Fruit fly (Drosophila melanogaster) whole organism, larva: ENCODE results near the gene nero.

Experiments
- noc ChIP-seq: fragments of 200-800 bp; sonication (Bioruptor generic); optimal IDR thresholded peaks from 3 replicates; lab custom pipeline; 2019; ENCODE audit warnings: missing biosample characterization, mild to moderate bottlenecking, missing genetic modification characterization, moderate library complexity

nero gene

DNA sequence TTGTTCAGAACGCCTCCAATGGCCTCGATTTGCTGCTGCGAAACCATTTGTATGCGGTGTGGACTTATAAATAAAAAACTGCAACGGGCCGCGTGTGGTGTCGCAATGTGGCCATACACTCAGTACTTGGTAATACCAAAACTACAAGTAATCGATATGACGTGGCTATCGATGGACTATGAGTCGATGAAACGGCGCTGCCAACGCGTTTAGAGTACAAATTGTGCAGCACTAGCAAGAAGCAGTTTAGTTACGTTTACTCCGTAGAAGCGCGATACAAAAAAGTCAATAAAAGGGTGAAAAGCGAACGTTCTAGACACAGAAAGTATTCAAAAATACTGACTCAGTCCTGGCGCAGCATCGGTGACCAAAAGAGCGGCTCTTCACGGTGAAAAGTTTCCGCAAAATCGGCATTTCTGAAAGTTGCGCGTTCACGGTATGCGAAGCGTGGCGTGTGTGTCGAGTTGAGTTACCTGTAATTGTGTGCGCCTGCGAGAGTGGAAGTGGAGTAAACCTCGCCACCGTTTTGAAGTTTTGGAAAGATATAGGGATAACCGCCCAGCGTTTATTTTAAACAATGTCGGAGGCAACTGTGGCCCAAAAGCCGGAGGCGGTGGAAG is at the start of gene nero, which contains the start of gene CG1910:
Gene nero, minus strand, starts transcription at position 130 of the 620 bp plus-strand sequence.
Gene CG1910, plus strand, starts transcription at position 215 of the 620 bp plus-strand sequence.
- no peak for TF ChIP-seq noc

DNA sequence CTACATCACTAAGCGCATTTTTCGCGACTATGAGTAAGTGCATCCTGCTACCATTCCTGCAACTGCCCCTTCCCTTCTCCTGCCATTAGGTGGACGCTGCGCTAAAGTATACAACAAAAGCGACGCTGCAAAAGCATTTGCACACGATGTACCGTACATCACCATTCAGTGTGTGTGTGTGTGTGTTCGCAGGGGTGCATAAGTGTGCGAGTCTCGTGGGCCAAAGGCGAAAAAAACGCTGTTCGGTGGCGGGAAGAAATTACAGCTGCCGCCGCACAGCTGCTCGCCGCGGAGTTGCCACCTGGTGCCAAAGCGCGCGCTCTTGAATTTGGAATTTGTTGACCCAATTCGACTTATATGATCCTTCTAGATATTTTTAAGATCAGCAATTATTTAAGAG is 47.1 kb upstream of the nero start:
- no peak for TF ChIP-seq noc

DNA sequence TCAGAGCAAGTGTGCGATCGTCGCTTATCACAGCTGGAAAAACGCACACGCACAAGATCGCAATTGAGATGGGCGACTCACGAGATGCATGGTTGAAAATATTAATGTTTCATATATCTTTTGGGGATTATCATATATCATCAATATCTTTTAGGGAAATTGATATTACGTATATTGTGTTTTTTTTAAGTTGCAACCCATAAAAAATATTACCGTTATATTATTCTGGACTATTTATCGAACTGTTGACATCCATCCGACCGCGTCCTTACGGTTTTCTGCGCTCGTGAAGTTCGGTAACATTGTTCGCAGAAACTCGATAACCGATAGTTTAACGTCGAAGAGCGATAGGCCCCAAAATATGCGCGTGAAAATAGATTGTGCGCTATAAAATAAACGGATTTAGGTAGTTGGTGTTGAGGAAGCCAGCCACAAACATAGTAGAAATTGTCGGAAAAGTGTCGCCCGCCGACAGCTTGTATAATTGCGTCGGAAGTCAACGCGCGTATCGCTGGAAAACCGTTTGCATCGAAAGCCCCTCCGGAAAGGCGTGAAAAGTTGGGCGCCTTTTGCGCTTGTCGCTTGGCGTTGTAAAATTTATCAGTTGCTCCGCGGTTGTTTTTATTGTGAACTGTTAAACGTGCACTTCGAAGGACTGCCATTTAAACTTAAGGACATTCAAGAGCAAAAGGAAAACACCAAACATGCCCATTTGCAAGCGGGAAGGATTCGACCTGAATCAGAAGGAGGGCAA is 46.5 kb upstream of the nero start, which contains the start of the genes Mccc1 and Acf:
Gene Mccc1, minus strand, starts transcription at position 244 of the 754 bp plus-strand sequence.
Gene Acf, plus strand, starts transcription at position 318 of the 754 bp plus-strand sequence.
- no peak for TF ChIP-seq noc

DNA sequence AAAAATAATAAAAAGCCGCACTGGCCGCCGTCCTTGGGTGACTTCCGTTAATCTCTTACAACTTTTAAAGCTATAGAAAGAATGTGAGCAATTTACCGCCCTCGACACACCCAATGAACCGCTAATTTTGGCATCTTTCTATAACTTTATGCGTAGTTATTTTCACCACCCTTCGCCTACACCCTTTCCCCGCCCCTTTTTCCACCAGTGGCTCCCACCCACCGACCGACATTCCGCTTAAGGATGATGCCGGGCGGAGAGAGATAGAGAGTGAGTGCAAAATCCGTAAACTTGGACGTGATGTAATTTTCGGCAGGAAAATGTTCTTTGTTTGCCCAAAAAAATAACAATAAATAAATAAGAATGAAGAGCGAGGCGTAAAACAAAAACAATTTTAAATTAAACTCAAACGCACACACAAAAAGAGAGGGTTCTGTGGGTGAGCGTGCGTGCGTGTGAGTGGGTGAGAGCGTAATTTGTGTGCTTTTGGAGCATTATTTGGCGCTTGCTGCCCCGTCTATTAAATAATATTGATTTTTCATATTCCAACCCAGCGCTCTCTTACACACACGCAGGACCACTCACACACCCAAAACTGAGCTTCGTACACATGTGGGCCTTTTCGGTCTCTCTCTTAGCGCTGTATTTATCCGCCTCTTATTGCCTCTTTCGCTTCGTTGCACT is 30.3 kb upstream of the nero start:
- TF ChIP-seq noc, result no peak

DNA sequence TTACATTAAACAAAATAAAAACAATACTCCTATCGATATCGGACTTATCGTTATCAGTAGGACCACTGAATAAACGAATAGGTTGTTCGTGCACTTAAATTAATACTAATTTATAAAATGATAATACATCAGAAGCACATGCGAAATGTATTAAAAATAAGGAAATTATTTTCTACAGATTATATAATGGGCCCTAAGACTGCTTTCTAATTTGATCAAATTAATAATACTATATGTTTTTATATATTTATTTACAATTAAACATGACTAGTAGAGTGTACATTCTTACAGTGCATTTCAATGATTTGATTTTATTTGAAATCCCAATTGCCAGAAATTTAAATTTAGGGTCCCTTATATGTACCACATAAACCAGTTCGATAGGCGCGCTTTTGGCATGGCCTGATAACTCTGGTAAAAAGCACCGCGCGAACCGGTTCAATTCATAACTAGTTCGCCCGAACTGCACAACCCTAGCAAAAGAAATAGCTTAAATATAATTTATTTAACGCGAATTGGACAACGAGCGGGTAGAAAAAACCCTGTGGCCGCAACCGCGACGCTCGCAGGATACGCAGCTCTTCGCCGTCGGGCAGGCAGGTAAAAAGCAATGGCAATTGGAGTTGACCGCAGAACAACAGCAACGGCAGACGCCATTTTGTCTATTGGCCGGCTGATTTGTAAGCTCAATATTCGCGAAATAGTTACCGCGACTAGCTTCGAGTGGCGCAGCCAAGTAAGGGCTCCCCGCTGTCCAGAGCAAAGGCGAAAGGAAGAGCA is 29.4 kb upstream of the nero start, which contains the start of the genes CG2126 and faf:
Gene CG2126, minus strand, starts transcription at position 70 of the 780 bp plus-strand sequence.
Gene faf, plus strand, starts transcription at position 438 of the 780 bp plus-strand sequence.
- TF ChIP-seq noc, result peak; percentile 66

DNA sequence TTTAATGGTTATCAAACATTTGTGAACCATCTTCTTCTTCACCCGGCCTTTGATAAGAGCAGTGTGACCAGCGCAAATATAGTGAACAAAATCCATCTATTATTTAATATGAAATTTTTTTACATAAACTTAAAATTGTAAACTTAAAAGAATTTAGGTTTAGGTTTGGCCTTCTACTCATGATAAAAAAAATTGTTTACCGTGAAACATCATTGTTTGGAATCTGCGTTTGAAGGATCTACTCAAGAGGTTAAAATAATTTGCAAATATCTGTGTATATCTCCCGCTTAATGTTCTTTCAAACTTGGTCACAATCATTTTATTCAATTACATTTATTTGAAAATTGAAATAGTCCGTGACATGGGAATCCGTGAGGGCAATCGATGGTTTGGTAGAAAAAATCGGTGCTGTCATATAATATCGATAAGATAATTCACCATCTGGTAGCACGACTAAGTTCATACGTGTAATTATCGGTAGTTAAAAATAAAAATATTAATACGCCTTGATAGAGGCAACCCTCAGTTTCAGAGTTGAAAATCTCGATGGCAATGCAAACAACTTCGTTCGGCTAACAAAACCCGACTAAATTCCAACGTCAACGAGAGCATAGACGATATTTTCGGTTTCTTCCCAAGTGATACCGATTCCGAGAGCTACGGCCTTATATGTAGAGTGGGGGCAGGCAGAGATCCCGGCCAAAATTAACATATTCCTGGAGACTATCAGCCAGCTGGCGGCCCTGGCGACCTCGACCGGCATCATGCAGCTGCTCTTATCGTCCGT is 24.6 kb upstream of the nero start, which contains the start of the genes betaGlu and sip3:
Gene betaGlu, minus strand, starts transcription at position 59 of the 787 bp plus-strand sequence.
Gene sip3, plus strand, starts transcription at position 430 of the 787 bp plus-strand sequence.
- no peak for TF ChIP-seq noc

DNA sequence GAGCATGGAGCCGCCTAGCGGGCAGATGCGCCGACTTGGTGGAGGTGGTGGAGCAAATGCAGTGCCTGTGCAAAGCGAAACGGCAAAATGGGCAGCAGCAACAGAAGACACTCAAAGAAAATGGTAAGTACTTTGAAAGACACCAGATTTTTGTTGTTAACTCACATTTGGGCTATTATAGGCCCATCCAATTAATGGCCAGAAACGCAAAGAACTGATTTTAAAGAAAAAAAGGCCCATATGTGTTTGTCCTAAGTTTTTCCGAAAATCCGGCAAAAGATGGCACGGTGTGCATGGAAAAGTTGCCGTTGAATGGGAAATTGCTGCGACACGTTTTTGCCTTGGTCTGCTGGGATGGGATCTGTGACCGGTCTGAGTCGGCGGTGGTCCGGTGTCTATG is 20.8 kb upstream of the nero start:
- TF ChIP-seq noc, result no peak

DNA sequence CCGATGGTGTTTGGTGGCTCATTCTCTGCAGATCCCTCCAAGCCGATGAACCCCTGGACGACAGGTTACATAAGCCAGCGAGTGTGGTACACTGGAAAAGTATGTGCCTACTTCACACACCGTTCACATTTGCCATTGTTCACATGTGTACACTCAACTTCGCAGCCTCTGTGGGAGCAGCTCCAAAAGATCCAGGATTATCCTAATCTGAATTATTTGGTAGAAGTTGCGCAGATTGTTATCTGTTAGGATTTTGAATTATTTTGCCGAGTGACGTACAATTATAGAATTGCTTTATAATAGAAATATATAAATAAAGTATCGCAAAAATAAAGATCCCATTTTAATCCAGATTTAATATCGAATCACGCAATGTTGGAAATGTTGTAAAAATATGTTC is 20.2 kb upstream of the nero start:
- TF ChIP-seq noc, result no peak

DNA sequence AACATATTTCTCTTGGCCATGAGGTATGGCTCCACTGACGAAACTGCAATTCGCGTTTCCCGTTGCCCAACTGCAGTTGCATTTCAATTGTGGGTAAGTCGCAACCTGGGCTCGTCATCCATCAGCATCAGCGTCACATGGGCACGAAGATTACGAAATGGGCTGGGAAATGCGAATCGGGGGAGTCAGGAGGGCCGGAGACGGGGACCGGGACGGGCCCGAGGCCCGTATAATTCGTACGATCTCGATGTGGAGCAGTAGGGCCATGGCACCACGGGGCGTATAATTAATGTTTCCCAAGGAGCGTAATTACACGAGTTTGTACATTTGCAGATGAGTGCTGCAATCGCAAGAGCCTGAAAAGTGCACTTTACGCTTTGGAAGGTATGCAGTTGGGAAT is 17.8 kb upstream of the nero start:
- TF ChIP-seq noc, result no peak

DNA sequence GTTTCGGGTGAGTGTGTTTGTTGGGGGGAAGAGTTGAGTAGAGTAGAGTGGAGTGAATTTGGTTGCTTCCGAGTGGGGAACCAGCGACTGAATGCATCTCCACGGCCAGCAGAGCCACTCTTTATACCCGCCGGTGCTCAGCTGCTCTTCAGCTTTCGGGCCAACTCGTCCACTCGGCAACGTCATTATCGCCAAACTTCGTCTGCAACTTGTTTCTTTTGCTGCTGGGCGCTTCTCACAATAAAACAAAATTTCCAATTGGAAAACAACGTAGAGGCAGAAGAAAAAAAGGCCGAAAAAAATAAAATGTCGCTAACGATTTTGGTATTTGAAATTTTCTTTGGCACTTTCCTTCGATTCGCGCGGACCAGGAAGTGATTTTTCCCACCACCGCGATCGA is 17.3 kb upstream of the nero start, which contains the start of gene CG2150:
Gene CG2150, minus strand, starts transcription at position 101 of the 400 bp plus-strand sequence.
- no peak for TF ChIP-seq noc

DNA sequence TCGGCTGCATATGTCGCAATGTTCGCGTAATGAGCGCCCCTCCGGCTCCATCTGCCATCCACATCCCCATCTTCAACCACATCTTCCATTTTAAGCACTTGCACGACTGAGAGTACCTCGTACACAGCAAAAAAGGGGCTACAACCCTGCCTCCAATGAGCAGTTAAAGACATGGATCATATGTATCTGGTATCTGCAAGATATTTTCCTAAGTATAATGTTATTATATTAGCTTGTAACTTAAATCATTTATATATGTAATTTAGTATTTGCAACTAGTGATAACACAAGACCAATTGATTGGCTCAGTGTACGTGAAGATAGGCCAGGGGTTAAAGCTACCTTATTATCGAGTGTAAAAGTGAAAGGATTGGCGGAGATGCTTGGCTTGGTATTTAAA is 15.3 kb upstream of the nero start:
- no peak for TF ChIP-seq noc

DNA sequence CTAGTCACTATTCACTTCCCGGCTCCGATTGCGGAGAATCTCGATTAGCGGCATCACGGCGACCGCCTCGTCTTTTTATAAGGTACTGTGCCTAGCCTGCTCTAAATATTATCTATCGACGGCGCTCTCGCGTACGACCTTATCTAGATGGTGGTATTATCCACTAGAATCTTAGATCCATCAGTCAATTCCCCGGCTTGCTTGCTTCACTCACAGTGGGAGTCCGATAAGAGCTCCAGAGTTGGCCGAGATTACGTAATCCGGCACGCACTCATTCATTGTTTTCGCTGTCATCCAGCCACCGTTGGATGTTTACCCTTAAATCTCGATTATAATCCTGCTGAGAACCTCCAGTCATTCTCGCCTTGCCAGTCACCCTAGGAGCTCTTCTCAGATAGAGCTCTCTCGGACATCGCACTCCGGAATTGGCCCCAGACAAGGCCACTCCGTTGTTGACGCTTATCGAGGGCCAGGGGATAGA is 14.2 kb upstream of the nero start, which contains the start of gene Smvt:
Gene Smvt, minus strand, starts transcription at position 51 of the 481 bp plus-strand sequence.
- TF ChIP-seq noc, result peak; percentile 4

DNA sequence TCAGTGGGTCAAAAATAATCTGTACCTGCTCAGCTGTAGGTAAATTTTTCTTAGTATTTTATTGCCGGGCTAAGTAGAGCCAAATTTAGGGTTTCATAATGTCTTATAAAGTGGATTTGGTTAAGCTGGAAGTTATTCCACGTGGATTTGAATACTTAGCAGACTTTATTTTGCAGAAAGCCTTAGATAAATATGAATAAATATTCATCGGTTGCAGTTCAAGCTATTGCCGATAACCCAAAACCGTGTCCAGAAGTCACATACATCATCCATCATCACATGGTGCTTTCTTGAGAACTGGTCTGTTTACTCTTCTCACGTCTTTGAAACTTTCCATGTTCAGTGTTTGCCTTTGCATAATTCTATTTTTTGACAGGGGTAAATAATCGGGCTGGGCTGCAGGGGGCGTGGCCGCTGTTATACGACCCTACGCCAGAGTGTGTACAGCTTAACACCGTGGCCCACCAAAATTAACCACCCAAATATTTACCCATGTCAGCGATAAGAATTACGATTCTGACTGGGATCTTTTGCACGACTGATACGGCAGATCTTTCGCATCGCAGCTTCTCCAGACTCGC is 11.3 kb upstream of the nero start, which contains the start of gene CG2187:
Gene CG2187, minus strand, starts transcription at position 51 of the 581 bp plus-strand sequence.
- peak; percentile 79 for TF ChIP-seq noc

DNA sequence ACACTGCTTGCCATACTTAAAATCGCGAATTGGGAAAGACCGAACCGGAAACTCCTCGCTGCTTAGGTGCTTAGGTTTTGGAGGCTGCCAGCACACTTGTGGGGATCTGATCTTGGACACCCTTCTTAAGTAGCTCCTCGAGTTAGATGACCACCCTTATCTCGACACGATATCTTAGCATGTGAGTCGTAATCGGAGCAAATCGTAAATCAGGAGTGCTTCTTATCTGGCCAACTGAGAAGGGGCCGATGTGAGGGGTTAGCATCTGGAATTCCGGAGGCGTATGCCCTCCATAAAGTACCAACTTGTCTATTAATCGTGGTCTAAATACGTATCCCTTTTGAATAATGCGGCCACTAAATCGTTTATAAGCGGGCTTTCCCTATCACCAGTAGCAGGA is 7.2 kb upstream of the nero start, which contains the start of gene salt:
Gene salt, minus strand, starts transcription at position 101 of the 400 bp plus-strand sequence.
- TF ChIP-seq noc, result no peak
